Worm (Caenorhabditis elegans) whole organism, mixed stage, embryonic: Measurements from ENCODE around the gene F14D7.9.
"Not testable (repeated sequence)": the region's sequence is repeated elsewhere in the genome, so short reads cannot be mapped to it uniquely, and the experiment has no call there.

Experiments used
- nhr-237 ChIP-seq: fragments of 150-350 bp; optimal IDR thresholded peaks from 2 replicates; lab custom pipeline; 2014; ENCODE audit warnings: missing biosample characterization, missing genetic modification characterization
- nhr-28 ChIP-seq: fragments of 150-350 bp; optimal IDR thresholded peaks from 2 replicates; lab custom pipeline; 2014; ENCODE audit warnings: missing biosample characterization, missing genetic modification characterization
- unc-62 ChIP-seq: fragments of 150-350 bp; optimal IDR thresholded peaks from 2 replicates; lab custom pipeline; 2014; ENCODE audit warnings: missing biosample characterization, missing genetic modification reagents, missing genetic modification characterization

- not testable (repeated sequence) for TF ChIP-seq nhr-237 (tag; lab: Kevin White, UChicago); nhr-28 (tag; lab: Kevin White, UChicago); unc-62 (GFP tag; lab: Kevin White, UChicago)
Measured at ce11 chrV:14308164-14308563, 13.7 kb downstream of the F14D7.9 start, which contains the start of gene spig-5.
